Fruit fly (Drosophila melanogaster): ENCODE data around the gene ed.

ed gene

dm6 chr2L:4124629-4125350 is 93.6 kb downstream of the ed start (continued):
- TF ChIP-seq Hsf (GFP tag; optimal IDR thresholded peaks at IDR 0.05): peak; percentile 34
- TF ChIP-seq ttk (GFP tag; IDR thresholded peaks at IDR 0.05): peak; percentile 40; the same call in 1 of the 2 replicates
- no peak for TF ChIP-seq eve (GFP tag; optimal IDR thresholded peaks at IDR 0.05)
- TF ChIP-seq twi (tag; optimal IDR thresholded peaks at IDR 0.05): peak; percentile 13
- TF ChIP-seq Fer2 (tag; optimal IDR thresholded peaks at IDR 0.05): peak; percentile 32
- TF ChIP-seq CG3407 (GFP tag; optimal IDR thresholded peaks at IDR 0.05): peak; percentile 57
- TF ChIP-seq pan (optimal IDR thresholded peaks at IDR 0.05): no peak
- peak in 1 of 2 experiments; percentile 75 for TF ChIP-seq pan (GFP tag; optimal IDR thresholded peaks at IDR 0.05 in 1 of 2, IDR thresholded peaks at IDR 0.05 in 1 of 2)
- TF ChIP-seq CG13296 (GFP tag; optimal IDR thresholded peaks at IDR 0.05): peak; percentile 62
- peak; percentile 4 for TF ChIP-seq CG2116 (GFP tag; optimal IDR thresholded peaks at IDR 0.05)
- peak; percentile 76 for TF ChIP-seq row (GFP tag; IDR thresholded peaks at IDR 0.05)
- TF ChIP-seq CoRest (tag; optimal IDR thresholded peaks at IDR 0.05): peak; percentile 70
- TF ChIP-seq sd (tag; optimal IDR thresholded peaks at IDR 0.05): no peak
- TF ChIP-seq Aef1 (GFP tag; IDR thresholded peaks at IDR 0.05): peak; percentile 35; the same call in 1 of the 3 replicates
- peak; percentile 80 for TF ChIP-seq dmrt11E (tag; optimal IDR thresholded peaks at IDR 0.05)
- TF ChIP-seq Dad (GFP tag; optimal IDR thresholded peaks at IDR 0.05): peak; percentile 26
- no peak for TF ChIP-seq Sin3A (optimal IDR thresholded peaks at IDR 0.05)
- TF ChIP-seq CG12155 (GFP tag; optimal IDR thresholded peaks at IDR 0.05): peak; percentile 6
- TF ChIP-seq CG34422 (GFP tag; IDR thresholded peaks at IDR 0.05): peak; percentile 35; the same call in 1 of the 3 replicates
- TF ChIP-seq Rx (GFP tag; IDR thresholded peaks at IDR 0.05): 0 out of 2 replicates have a peak, but pooled peaks have one; percentile 40
- TF ChIP-seq zfh1 (GFP tag; IDR thresholded peaks at IDR 0.05): peak; percentile 66; the same call in 2 of the 3 replicates
- TF ChIP-seq Hand (GFP tag; optimal IDR thresholded peaks at IDR 0.05): peak; percentile 34
- TF ChIP-seq gsb-n (tag; optimal IDR thresholded peaks at IDR 0.05): peak; percentile 74
- TF ChIP-seq Mad (GFP tag; optimal IDR thresholded peaks at IDR 0.05): peak; percentile 23
- peak; percentile 83 for TF ChIP-seq ci (GFP tag; IDR thresholded peaks at IDR 0.05)
- peak; percentile 80 for TF ChIP-seq ara (GFP tag; IDR thresholded peaks at IDR 0.05)
- peak; percentile 99 for TF ChIP-seq Hey (tag; optimal IDR thresholded peaks at IDR 0.05)
- TF ChIP-seq Chrac-16 (GFP tag; optimal IDR thresholded peaks at IDR 0.05): peak; percentile 40
- no peak for TF ChIP-seq CG9609 (GFP tag; optimal IDR thresholded peaks at IDR 0.05)
- TF ChIP-seq CG4820 (GFP tag; optimal IDR thresholded peaks at IDR 0.05): peak; percentile 49
- TF ChIP-seq CG14667 (GFP tag; IDR thresholded peaks at IDR 0.05): peak; percentile 34
- TF ChIP-seq H2.0 (GFP tag; IDR thresholded peaks at IDR 0.05): peak; percentile 22; the same call in 1 of the 2 replicates
- no peak for TF ChIP-seq cato (GFP tag; optimal IDR thresholded peaks at IDR 0.05; ENCODE audit: borderline replicate concordance)
- no peak for TF ChIP-seq sc (optimal IDR thresholded peaks at IDR 0.05)
- peak; percentile 63 for TF ChIP-seq sc (GFP tag; optimal IDR thresholded peaks at IDR 0.05)
- peak; percentile 56 for TF ChIP-seq Meics (GFP tag; optimal IDR thresholded peaks at IDR 0.05)
- TF ChIP-seq onecut (GFP tag; IDR thresholded peaks at IDR 0.05): peak; percentile 61
- TF ChIP-seq CG2875 (GFP tag; optimal IDR thresholded peaks at IDR 0.05): peak; percentile 57
- TF ChIP-seq CG14441 (GFP tag; IDR thresholded peaks at IDR 0.05): 0 out of 2 replicates have a peak, but pooled peaks have one; percentile 10
- no peak for TF ChIP-seq ftz-f1 (GFP tag; optimal IDR thresholded peaks at IDR 0.05)
- TF ChIP-seq az2 (GFP tag; optimal IDR thresholded peaks at IDR 0.05): peak; percentile 56
- peak; percentile 26 for TF ChIP-seq Hr3 (GFP tag; optimal IDR thresholded peaks at IDR 0.05)
- peak; percentile 11 for TF ChIP-seq CG33213 (GFP tag; optimal IDR thresholded peaks at IDR 0.05)
- peak; percentile 26 for TF ChIP-seq NfI (GFP tag; optimal IDR thresholded peaks at IDR 0.05)
- TF ChIP-seq Lhr (GFP tag; optimal IDR thresholded peaks at IDR 0.05): peak; percentile 6
- peak; percentile 33 for TF ChIP-seq CG17802 (tag; optimal IDR thresholded peaks at IDR 0.05)
- TF ChIP-seq exex (tag; optimal IDR thresholded peaks at IDR 0.05): no peak
- peak; percentile 62 for TF ChIP-seq bcd (GFP tag; optimal IDR thresholded peaks at IDR 0.05)
- TF ChIP-seq CG9876 (GFP tag; optimal IDR thresholded peaks at IDR 0.05): no peak
- no peak for TF ChIP-seq CG7372 (GFP tag; IDR thresholded peaks at IDR 0.05)
- TF ChIP-seq fd64A (GFP tag; optimal IDR thresholded peaks at IDR 0.05): no peak
